Comparison of ENCODE assay signal across 1 fruit fly cellular context in genomic region chr3L:12077348-12077747, dm6.
TF ChIP-seq lines count a peak whose summit lies in the region.

No protein-coding gene starts in this region.

TF ChIP-seq in whole organism, embryonic, 481 proteins besides CTCF, POLR2A, EP300 and RAD21 (continued from another document):
- TF ChIP-seq Med (GFP tag; lab: Kevin White, UChicago) (peak; percentile 66), CG6689 (GFP tag; IDR thresholded peaks at IDR 0.05; lab: Robert Waterston, UW) (peak; percentile 67), Taf1 (GFP tag; IDR thresholded peaks at IDR 0.05; lab: Robert Waterston, UW) (no peak), CG16813 (GFP tag; IDR thresholded peaks at IDR 0.05; lab: Robert Waterston, UW; ENCODE audit: partially characterized antibody) (no peak), corto (GFP tag; optimal IDR thresholded peaks at IDR 0.05; lab: Kevin White, UChicago) (no peak), Deaf1 (tag; optimal IDR thresholded peaks at IDR 0.05; lab: Kevin White, UChicago) (no peak), sr (GFP tag; IDR thresholded peaks at IDR 0.05; lab: Robert Waterston, UW) (no peak), scrt (GFP tag; optimal IDR thresholded peaks at IDR 0.05; lab: Kevin White, UChicago) (no peak), row (GFP tag; IDR thresholded peaks at IDR 0.05; lab: Robert Waterston, UW) (peak; percentile 77), Neu2 (GFP tag; optimal IDR thresholded peaks at IDR 0.05; lab: Kevin White, UChicago; ENCODE audit: borderline replicate concordance) (no peak), CG14667 (GFP tag; IDR thresholded peaks at IDR 0.05; lab: Robert Waterston, UW) (0 out of 2 replicates have a peak, but pooled peaks have one; percentile 12), Mrtf (GFP tag; IDR thresholded peaks at IDR 0.05; lab: Robert Waterston, UW) (no peak), pb (GFP tag; optimal IDR thresholded peaks at IDR 0.05; lab: Kevin White, UChicago) (no peak), peb (GFP tag; IDR thresholded peaks at IDR 0.05; lab: Robert Waterston, UW) (no peak), CG17186 (GFP tag; optimal IDR thresholded peaks at IDR 0.05; lab: Kevin White, UChicago) (no peak), PHDP (tag; optimal IDR thresholded peaks at IDR 0.05; lab: Kevin White, UChicago) (peak; percentile 29), Tbp (GFP tag; optimal IDR thresholded peaks at IDR 0.05; lab: Kevin White, UChicago) (no peak), sens-2 (GFP tag; IDR thresholded peaks at IDR 0.05; lab: Robert Waterston, UW) (peak; percentile 53; the same call in 1 of the 2 replicates), CG10274 (GFP tag; optimal IDR thresholded peaks at IDR 0.05; lab: Kevin White, UChicago) (no peak), CG2199 (GFP tag; IDR thresholded peaks at IDR 0.05; lab: Robert Waterston, UW) (peak; percentile 69; the same call in 2 of the 3 replicates), Dfd (GFP tag; optimal IDR thresholded peaks at IDR 0.05; lab: Kevin White, UChicago) (no peak), CG10267 (tag; optimal IDR thresholded peaks at IDR 0.05; lab: Kevin White, UChicago) (peak; percentile 75), ac (GFP tag; optimal IDR thresholded peaks at IDR 0.05; lab: Kevin White, UChicago) (peak; percentile 64), CG42726 (GFP tag; IDR thresholded peaks at IDR 0.05; lab: Robert Waterston, UW; ENCODE audit: partially characterized antibody) (no peak), Xrp1 (GFP tag; IDR thresholded peaks at IDR 0.05; lab: Robert Waterston, UW) (peak; percentile 88), ara (GFP tag; IDR thresholded peaks at IDR 0.05; lab: Robert Waterston, UW) (peak; percentile 78), kay (GFP tag; optimal IDR thresholded peaks at IDR 0.05; lab: Kevin White, UChicago) (no peak), gro (GFP tag; optimal IDR thresholded peaks at IDR 0.05; lab: Kevin White, UChicago) (no peak), CG18262 (tag; optimal IDR thresholded peaks at IDR 0.05; lab: Kevin White, UChicago) (peak; percentile 78), Fer3 (tag; optimal IDR thresholded peaks at IDR 0.05; lab: Kevin White, UChicago) (peak; percentile 27), nmo (GFP tag; optimal IDR thresholded peaks at IDR 0.05; lab: Kevin White, UChicago) (peak; percentile 78), knrl (GFP tag; IDR thresholded peaks at IDR 0.05; lab: Robert Waterston, UW; ENCODE audit: partially characterized antibody) (no peak), CG18599 (GFP tag; optimal IDR thresholded peaks at IDR 0.05; lab: Kevin White, UChicago) (peak; percentile 22), D (optimal IDR thresholded peaks at IDR 0.05; lab: Kevin White, UChicago) (no peak), D (GFP tag; optimal IDR thresholded peaks at IDR 0.05; lab: Kevin White, UChicago) (peak; percentile 66), Ets65A (GFP tag; lab: Kevin White, UChicago) (peak; percentile 79), gcm (GFP tag; optimal IDR thresholded peaks at IDR 0.05; lab: Kevin White, UChicago) (no peak), yki (optimal IDR thresholded peaks at IDR 0.05; lab: Kevin White, UChicago) (no peak), CG6254 (GFP tag; optimal IDR thresholded peaks at IDR 0.05; lab: Kevin White, UChicago) (peak; percentile 68), CG11093 (GFP tag; IDR thresholded peaks at IDR 0.05; lab: Robert Waterston, UW) (no peak), CG1233 (GFP tag; optimal IDR thresholded peaks at IDR 0.05; lab: Kevin White, UChicago) (peak; percentile 33), Fer2 (tag; optimal IDR thresholded peaks at IDR 0.05; lab: Kevin White, UChicago) (no peak), Rfx (GFP tag; IDR thresholded peaks at IDR 0.05; lab: Robert Waterston, UW) (no peak), CG1603 (tag; optimal IDR thresholded peaks at IDR 0.05; lab: Kevin White, UChicago) (peak; percentile 35), CG17568 (GFP tag; optimal IDR thresholded peaks at IDR 0.05; lab: Kevin White, UChicago) (peak; percentile 17), CG4282 (GFP tag; optimal IDR thresholded peaks at IDR 0.05; lab: Kevin White, UChicago) (no peak), nerfin-1 (tag; optimal IDR thresholded peaks at IDR 0.05; lab: Kevin White, UChicago) (peak; percentile 42), dpn (GFP tag; optimal IDR thresholded peaks at IDR 0.05; lab: Kevin White, UChicago) (peak; percentile 39 to 40), Nf-YB (GFP tag; optimal IDR thresholded peaks at IDR 0.05; lab: Kevin White, UChicago) (no peak), CG3065 (GFP tag; optimal IDR thresholded peaks at IDR 0.05; lab: Kevin White, UChicago) (no peak), CG9876 (GFP tag; optimal IDR thresholded peaks at IDR 0.05; lab: Kevin White, UChicago) (no peak), cwo (GFP tag; optimal IDR thresholded peaks at IDR 0.05; lab: Kevin White, UChicago) (peak; percentile 31), chif (GFP tag; optimal IDR thresholded peaks at IDR 0.05; lab: Kevin White, UChicago) (peak in 1 of 2 experiments; percentile 64), Jarid2 (GFP tag; optimal IDR thresholded peaks at IDR 0.05; lab: Kevin White, UChicago) (no peak), Mes4 (GFP tag; optimal IDR thresholded peaks at IDR 0.05; lab: Kevin White, UChicago) (no peak), GATAe (GFP tag; conservative IDR thresholded peaks at IDR 0.05; lab: Robert Waterston, UW) (no peak), ftz-f1 (GFP tag; optimal IDR thresholded peaks at IDR 0.05; lab: Kevin White, UChicago) (no peak), zen2 (GFP tag; IDR thresholded peaks at IDR 0.05; lab: Robert Waterston, UW; ENCODE audit: partially characterized antibody) (no peak), CG31441 (GFP tag; IDR thresholded peaks at IDR 0.05; lab: Robert Waterston, UW) (peak; percentile 61), CG6654 (GFP tag; optimal IDR thresholded peaks at IDR 0.05; lab: Kevin White, UChicago) (peak; percentile 16), MBD-R2 (GFP tag; IDR thresholded peaks at IDR 0.05; lab: Robert Waterston, UW) (0 out of 2 replicates have a peak, but pooled peaks have one; percentile 14), kni (GFP tag; optimal IDR thresholded peaks at IDR 0.05; lab: Kevin White, UChicago) (no peak), CG3838 (GFP tag; optimal IDR thresholded peaks at IDR 0.05; lab: Kevin White, UChicago) (no peak), CG33213 (GFP tag; optimal IDR thresholded peaks at IDR 0.05; lab: Kevin White, UChicago) (no peak), CG14710 (tag; optimal IDR thresholded peaks at IDR 0.05; lab: Kevin White, UChicago) (peak; percentile 73), CG10543 (GFP tag; optimal IDR thresholded peaks at IDR 0.05; lab: Kevin White, UChicago) (no peak), E2f2 (GFP tag; IDR thresholded peaks at IDR 0.05; lab: Robert Waterston, UW) (no peak), gcm2 (GFP tag; optimal IDR thresholded peaks at IDR 0.05; lab: Kevin White, UChicago) (no peak), zf30C (GFP tag; optimal IDR thresholded peaks at IDR 0.05; lab: Kevin White, UChicago) (peak; percentile 92), Dref (GFP tag; IDR thresholded peaks at IDR 0.05; lab: Robert Waterston, UW) (no peak), B-H1 (GFP tag; IDR thresholded peaks at IDR 0.05; lab: Robert Waterston, UW) (0 out of 3 replicates have a peak, but pooled peaks have one; percentile 13), CG2712 (tag; optimal IDR thresholded peaks at IDR 0.05; lab: Kevin White, UChicago) (peak; percentile 77), Usf (GFP tag; optimal IDR thresholded peaks at IDR 0.05; lab: Kevin White, UChicago) (peak; percentile 30), az2 (GFP tag; optimal IDR thresholded peaks at IDR 0.05; lab: Kevin White, UChicago) (peak; percentile 70), CG11723 (GFP tag; optimal IDR thresholded peaks at IDR 0.05; lab: Kevin White, UChicago) (peak; percentile 33), CG11456 (GFP tag; IDR thresholded peaks at IDR 0.05; lab: Robert Waterston, UW) (no peak), tup (GFP tag; optimal IDR thresholded peaks at IDR 0.05; lab: Kevin White, UChicago) (no peak), repo (GFP tag; optimal IDR thresholded peaks at IDR 0.05; lab: Kevin White, UChicago) (no peak), CG8944 (GFP tag; optimal IDR thresholded peaks at IDR 0.05; lab: Kevin White, UChicago) (peak; percentile 40), sima (GFP tag; optimal IDR thresholded peaks at IDR 0.05; lab: Kevin White, UChicago) (no peak), CG7786 (GFP tag; optimal IDR thresholded peaks at IDR 0.05; lab: Kevin White, UChicago) (peak; percentile 28), sqz (GFP tag; optimal IDR thresholded peaks at IDR 0.05; lab: Kevin White, UChicago) (peak; percentile 68), CG6854 (GFP tag; optimal IDR thresholded peaks at IDR 0.05; lab: Kevin White, UChicago) (no peak), CG12942 (GFP tag; optimal IDR thresholded peaks at IDR 0.05; lab: Kevin White, UChicago) (peak; percentile 30), CG6175 (GFP tag; IDR thresholded peaks at IDR 0.05; lab: Robert Waterston, UW) (no peak), CG10209 (GFP tag; optimal IDR thresholded peaks at IDR 0.05; lab: Kevin White, UChicago) (peak; percentile 64), gfzf (GFP tag; optimal IDR thresholded peaks at IDR 0.05; lab: Kevin White, UChicago) (no peak), CG17912 (GFP tag; optimal IDR thresholded peaks at IDR 0.05; lab: Kevin White, UChicago) (no peak), CG7357 (GFP tag; IDR thresholded peaks at IDR 0.05; lab: Robert Waterston, UW) (0 out of 3 replicates have a peak, but pooled peaks have one; percentile 29), CG2202 (tag; optimal IDR thresholded peaks at IDR 0.05; lab: Kevin White, UChicago) (peak; percentile 63), chn (GFP tag; optimal IDR thresholded peaks at IDR 0.05; lab: Kevin White, UChicago) (peak; percentile 63), CG14050 (GFP tag; IDR thresholded peaks at IDR 0.05; lab: Robert Waterston, UW) (peak; percentile 61), CG13123 (GFP tag; optimal IDR thresholded peaks at IDR 0.05; lab: Kevin White, UChicago) (peak; percentile 22), Rx (GFP tag; IDR thresholded peaks at IDR 0.05; lab: Robert Waterston, UW) (no peak), CG34224 (GFP tag; IDR thresholded peaks at IDR 0.05; lab: Robert Waterston, UW; ENCODE audit: partially characterized antibody) (no peak), unc-4 (GFP tag; IDR thresholded peaks at IDR 0.05; lab: Robert Waterston, UW; ENCODE audit: partially characterized antibody) (no peak), tx (GFP tag; optimal IDR thresholded peaks at IDR 0.05; lab: Kevin White, UChicago) (no peak), twi (tag; optimal IDR thresholded peaks at IDR 0.05; lab: Kevin White, UChicago) (no peak), ssp (GFP tag; IDR thresholded peaks at IDR 0.05; lab: Robert Waterston, UW) (peak; percentile 72), D19A (tag; optimal IDR thresholded peaks at IDR 0.05; lab: Kevin White, UChicago) (peak; percentile 61), cg (GFP tag; optimal IDR thresholded peaks at IDR 0.05; lab: Kevin White, UChicago) (no peak), Ada2b (GFP tag; IDR thresholded peaks at IDR 0.05; lab: Robert Waterston, UW) (peak; percentile 48; the same call in 1 of the 2 replicates), CG15269 (tag; optimal IDR thresholded peaks at IDR 0.05; lab: Kevin White, UChicago) (peak; percentile 43), Bgb (GFP tag; IDR thresholded peaks at IDR 0.05; lab: Robert Waterston, UW; ENCODE audit: partially characterized antibody) (no peak), CG2875 (GFP tag; optimal IDR thresholded peaks at IDR 0.05; lab: Kevin White, UChicago) (peak; percentile 24), CG16815 (GFP tag; optimal IDR thresholded peaks at IDR 0.05; lab: Kevin White, UChicago) (peak; percentile 66), CG31388 (GFP tag; optimal IDR thresholded peaks at IDR 0.05; lab: Kevin White, UChicago) (no peak)
